Fruit fly (Drosophila melanogaster) S2 (cell line): ENCODE measurements around the gene CG13996.
A peak's percentile ranks its signal among the peaks of the same experiment; 100 is the strongest.

Experiments
- CG8478 ChIP-seq: fragments of >200 bp; optimal IDR thresholded peaks from 2 replicates; lab custom pipeline; 2018
- CTCF ChIP-seq, 2 experiments: fragments of >200 bp; optimal IDR thresholded peaks; 2 replicates each; lab custom pipeline; 2018

Gene CG13996

DNA sequence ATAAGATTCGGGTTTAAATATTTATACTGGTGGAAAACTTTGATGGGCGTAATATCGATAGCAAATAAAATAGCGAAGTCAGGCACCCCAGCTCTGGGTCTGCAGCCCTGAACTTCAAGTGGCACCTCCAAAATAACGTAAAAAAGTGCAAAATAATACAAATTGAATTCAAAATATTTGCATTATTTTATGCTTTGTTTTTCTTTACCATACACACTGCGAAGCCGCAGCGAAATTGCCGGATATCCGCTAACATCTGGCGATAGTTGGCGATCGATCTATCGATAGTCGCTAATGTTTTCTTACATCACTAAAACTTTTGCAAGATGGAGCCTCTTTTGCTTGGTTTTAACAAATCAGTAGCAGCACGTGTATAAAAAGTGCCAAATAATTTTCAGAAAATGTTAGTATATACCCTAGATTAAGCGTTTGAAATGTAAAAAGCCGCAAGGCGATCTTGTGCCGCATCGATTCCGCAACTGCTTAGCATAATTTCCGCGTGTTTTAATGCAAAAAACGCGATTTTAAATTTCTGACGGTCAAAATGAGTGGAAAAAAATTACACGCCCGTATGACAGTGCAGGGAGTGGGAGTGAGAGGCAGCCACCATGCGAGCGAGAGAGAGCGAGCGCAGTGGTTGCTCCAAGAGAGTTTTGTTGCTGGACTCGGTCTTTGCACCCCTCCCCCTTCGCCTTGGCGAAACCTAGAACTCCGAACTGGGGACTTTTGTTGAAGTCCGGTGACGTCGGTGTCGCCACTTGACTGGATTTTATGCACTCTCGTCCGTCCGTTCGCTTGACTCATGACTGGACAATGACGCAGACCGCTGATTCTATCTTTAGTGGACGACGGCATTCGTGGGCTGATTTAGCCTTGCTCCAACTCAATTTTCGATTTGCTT is 39.0 kb upstream of the CG13996 start, which contains the start of gene eIF4A:
TSS of gene eIF4A (plus strand) at position 332 of the 901 bp plus-strand sequence.
- TF ChIP-seq CTCF (optimal IDR thresholded peaks at IDR 0.05; lab: Kevin White, UChicago) = no peak
- no peak for TF ChIP-seq CG8478 (lab: Kevin White, UChicago)

DNA sequence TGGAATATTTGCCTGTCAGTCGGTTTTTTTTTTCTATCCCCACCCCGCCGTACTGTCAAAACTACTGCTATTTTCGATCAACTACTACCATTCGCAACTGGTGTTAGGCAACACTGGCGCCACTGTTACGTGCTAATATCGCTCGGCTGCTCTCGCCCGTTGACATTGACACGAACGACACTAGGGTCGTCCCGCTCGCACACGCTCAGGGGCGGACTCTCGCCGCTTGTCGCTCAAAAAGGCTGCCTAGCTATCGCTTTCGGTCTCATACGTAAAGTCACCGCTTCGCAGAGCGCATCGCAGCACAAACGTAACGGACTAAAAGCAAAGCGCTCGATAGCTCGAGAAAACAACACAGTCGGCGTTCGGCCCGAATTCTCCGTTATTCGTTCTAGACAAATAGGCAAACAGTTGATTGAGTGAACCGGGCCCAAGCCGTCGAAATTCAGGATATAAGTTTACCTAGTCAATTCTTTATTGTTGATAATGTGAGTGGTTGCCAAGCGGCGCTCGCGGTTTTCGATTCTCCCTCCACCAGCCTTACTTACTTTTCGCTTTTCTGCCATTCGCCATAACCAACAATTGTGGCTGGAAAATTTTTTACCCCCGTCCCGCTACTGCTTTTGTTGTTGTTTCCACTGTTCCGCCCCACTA is 38.2 kb upstream of the CG13996 start:
- no peak for TF ChIP-seq CG8478 (lab: Kevin White, UChicago)
- peak; percentile 17 to 70 for TF ChIP-seq CTCF (optimal IDR thresholded peaks at IDR 0.05; lab: Kevin White, UChicago)

DNA sequence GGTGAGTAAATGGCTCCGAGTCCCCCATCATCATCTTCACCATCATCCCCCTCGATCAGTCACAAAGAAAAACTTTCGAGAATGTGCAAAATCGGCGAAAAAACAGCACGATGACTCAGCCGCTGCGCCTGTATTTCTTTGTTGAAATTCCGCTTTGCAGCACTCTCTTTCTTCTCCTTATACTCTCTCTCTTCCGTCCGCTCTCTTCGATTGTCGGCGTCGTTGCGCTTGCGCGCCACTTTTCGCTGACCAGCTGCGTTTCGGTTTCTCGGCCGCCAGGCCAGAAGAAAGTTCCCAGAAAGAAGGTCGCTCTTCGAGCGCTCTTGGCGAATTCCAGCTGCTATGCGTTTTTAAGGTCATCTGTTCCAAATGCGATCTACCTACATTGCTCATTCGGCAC is 37.4 kb upstream of the CG13996 start:
- TF ChIP-seq CG8478 (lab: Kevin White, UChicago) (no peak), CTCF (optimal IDR thresholded peaks at IDR 0.05; lab: Kevin White, UChicago) (no peak)

DNA sequence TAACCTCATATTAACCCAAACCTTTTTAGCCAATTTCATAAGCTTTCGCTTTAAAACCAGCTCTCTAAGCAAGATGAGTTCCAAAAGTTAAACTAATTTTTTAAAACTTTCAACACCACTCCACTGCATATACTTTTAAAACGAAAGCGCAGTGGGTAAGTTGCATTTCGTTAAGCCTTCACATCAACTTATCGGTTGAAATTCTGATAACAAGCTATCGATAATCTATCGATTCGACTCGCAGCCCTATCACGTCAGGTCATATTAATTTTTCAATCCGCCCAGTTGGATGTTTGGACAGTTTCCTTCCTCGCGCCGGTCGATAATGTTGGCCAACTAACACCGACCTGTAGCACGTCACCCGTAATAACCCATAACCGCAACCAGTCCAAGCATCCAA is 34.5 kb upstream of the CG13996 start, which contains the start of gene ifc:
TSS of gene ifc (plus strand) at position 255 of the 400 bp plus-strand sequence.
- no peak for TF ChIP-seq CG8478 (lab: Kevin White, UChicago)
- peak; percentile 28 to 48 for TF ChIP-seq CTCF (optimal IDR thresholded peaks at IDR 0.05; lab: Kevin White, UChicago)

DNA sequence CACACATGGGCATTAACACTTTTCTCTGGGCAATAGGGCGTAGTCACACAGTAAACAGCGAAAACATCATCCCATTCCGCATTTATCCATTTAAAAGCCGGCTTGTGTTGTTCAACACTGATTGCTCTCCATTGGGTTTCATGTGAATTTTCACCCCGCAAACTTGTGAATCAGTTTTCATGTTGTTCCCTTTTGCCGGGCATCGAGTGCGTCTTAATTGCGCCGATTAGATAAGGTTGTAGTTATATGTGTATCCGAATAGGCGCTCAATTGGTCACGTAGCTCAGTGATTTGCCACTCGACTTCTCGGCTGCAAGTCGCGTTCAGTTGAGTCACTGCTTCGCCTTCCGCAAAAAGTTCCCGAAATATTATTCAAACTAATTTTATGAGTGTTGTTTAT is 33.7 kb upstream of the CG13996 start:
- TF ChIP-seq CG8478 (lab: Kevin White, UChicago) (no peak), CTCF (optimal IDR thresholded peaks at IDR 0.05; lab: Kevin White, UChicago) (no peak)

DNA sequence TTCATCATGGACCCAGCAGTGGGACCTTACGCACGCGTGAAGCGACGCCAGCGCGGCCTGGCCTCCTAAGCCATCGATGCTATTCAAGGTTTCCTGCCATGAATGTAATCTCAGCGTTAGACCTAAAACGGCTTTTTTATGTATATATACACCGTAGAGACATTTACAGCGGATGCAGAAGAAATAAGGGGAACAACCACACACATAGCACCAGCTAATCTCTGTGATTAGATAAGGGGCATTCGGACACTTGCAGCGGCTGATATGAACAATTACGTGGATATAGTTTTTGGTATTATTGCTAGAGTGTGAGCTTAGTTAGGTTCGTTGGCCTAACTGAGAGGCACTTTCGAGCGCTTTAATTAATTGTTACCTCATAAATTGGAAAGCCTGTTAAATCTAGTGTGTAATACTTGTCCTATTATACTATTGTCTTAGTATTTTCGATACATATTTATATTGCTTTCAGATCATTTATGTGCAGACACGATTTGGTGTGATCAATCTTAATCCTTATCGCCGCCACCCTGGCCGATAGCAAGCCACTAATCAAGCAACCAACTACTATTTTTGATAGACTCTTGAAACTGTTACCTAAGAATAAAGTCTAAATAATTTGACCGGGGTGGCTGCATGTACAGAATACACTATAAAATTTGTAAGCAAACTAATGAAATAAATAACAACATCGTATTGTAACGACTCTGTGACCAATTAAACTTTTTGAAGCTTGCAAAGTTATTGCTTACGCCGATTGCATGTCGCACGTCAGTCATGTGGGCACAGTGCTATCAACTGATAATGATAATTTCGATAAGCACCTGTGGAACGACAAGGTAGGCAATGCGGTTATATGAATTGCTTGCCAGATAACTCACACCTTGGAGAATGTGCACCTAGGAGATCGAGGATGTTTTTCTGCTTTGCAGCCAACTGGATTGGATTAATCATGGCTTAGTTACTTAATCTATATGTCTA is 32.2 kb upstream of the CG13996 start:
- TF ChIP-seq CTCF (optimal IDR thresholded peaks at IDR 0.05; lab: Kevin White, UChicago) = no peak
- no peak for TF ChIP-seq CG8478 (lab: Kevin White, UChicago)

DNA sequence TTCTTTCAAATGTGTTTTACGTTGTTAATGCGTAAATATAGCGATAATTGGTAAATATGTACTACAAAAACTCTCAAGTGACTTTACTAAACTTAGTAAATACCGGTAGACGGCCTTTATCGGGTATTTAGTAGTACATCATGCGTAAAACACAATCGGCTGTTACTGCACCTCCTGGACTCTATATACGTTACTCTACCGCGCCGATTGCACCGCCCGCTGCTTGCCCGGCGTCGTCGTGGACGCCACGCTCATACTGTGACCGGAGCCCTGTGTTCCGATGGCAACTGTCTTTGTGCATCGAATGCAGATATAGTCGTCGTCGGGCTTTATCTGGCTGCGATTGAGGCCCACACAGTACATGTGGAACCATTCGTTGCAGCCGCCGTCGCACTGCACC is 30.2 kb upstream of the CG13996 start:
- no peak for TF ChIP-seq CTCF (optimal IDR thresholded peaks at IDR 0.05; lab: Kevin White, UChicago)
- TF ChIP-seq CG8478 (lab: Kevin White, UChicago) = no peak

DNA sequence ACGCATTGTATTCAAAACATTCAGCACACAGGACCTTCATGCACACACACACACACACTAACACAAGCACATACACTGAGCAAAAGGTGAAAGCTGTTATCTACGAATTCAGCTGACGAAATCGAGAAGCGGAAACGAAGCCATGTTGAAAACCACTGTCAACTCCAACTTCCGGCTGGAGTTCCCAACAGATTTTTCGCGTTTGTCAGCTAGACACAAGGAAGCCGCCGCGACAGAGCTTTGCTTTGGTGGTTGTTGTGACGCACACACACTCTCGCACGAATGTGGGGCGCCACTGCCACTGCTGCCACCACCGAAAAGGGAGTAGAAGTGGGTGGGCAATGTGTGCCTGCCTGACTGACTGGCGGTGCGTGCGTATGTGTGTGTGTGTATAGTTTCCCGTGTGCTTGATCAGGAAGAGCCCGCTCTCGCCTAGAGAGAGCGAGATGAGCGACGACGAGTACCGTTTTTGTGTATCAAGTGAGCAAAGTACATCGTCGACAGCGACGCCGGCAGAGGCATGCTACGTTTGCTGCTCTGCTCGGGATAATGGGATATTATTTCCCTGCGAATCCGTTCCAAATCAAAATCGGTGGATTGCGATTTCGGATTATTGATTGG is 22.9 kb upstream of the CG13996 start:
- no peak for TF ChIP-seq CTCF (optimal IDR thresholded peaks at IDR 0.05; lab: Kevin White, UChicago)
- no peak for TF ChIP-seq CG8478 (lab: Kevin White, UChicago)

DNA sequence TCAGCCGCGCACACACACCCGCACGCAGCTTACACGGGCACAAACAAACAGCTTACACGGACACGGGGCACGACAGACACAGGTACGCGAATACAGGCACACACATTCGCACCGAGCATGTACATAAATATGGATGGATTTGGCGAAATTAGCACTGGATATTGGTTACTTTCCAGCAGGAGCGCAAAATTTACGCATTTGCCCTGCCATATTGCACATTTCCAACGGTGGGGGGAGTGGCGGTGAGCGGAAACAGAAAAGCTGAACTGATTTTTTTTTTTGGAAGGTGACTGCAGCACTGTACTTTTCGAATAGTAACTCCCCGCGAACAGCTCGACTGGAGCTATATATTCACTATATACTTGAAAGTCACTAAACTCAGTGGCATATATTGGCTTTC is 22.3 kb upstream of the CG13996 start:
- TF ChIP-seq CG8478 (lab: Kevin White, UChicago) = no peak
- no peak for TF ChIP-seq CTCF (optimal IDR thresholded peaks at IDR 0.05; lab: Kevin White, UChicago)

DNA sequence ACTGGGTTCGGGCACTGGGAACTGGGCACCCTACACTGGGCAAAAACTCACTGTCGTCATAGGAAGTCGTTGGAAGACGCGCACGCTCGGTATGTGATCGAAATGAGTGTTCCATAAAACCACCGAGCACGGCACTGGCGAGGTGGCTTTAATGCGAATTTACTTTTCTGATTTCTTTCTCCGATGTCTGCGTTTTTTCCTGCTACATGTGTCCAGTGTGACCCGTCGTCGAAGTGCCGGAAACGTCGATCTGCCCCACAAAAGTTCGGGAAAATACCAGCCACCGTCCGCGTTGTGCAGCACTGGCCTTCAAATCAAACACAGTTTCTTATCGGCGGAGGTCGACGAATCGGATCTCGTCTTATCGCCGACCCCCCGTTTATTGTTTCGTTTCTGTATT is 21.4 kb upstream of the CG13996 start, which contains the start of gene Kdm5:
TSS of gene Kdm5 (minus strand) at position 255 of the 400 bp plus-strand sequence.
- TF ChIP-seq CTCF (optimal IDR thresholded peaks at IDR 0.05; lab: Kevin White, UChicago) = peak in 1 of 2 experiments; percentile 7
- TF ChIP-seq CG8478 (lab: Kevin White, UChicago) = no peak

DNA sequence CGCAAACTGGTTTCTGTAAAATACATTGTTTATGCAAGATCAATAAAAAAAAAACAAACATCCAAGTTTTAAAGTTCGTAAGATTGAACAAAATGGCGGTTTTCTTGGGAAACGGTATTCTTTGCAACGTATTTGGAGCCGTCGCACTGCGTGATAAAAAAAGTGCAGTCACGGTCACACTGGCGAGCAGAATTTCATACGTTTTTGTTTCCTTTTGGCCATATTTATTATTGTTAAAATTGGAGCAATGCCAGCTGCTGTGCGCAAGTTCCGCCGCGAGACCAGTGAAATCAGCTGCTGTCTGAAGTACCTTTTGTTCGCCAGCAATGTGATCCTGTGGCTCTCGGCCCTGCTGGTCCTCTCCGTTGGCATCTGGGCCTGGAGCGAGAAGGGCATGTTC is 20.6 kb upstream of the CG13996 start, which contains the start of gene Tsp26A:
TSS of gene Tsp26A (plus strand) at position 164 of the 400 bp plus-strand sequence.
- no peak for TF ChIP-seq CG8478 (lab: Kevin White, UChicago)
- TF ChIP-seq CTCF (optimal IDR thresholded peaks at IDR 0.05; lab: Kevin White, UChicago) = no peak

DNA sequence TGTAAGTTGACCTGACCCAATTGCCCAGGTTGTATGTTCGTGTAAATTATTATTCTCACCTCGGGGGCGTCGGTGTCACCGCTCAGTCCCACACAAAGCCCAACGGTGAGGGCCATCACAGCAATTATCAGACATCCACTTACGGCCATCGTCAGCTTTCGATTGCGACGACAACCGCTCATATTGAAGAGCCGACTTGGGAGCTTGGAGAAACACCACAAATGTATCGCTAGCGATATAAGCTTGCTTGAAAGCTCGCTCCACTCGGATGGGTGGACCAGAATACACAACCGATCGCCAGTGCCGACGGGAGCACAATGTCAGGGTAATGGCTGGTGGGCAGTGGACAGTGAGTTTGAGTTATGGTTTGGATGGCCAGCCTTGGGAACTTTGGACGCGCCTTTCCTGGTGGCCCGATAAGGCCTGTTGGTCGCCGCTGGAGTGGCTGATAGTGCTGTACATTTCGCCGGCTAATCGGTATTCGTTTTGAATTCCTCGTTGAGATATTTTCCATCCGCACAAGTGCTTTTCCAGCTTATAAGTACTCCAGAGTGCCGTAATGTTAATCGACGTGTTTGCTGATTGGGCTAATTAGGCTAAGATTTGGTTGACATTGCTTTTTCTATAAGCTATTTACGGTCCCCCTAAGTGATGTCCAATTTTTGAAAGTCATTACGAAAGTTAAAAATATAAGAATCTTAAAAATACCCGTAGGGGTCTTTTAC is 14.0 kb upstream of the CG13996 start, which contains the start of gene Gal:
TSS of gene Gal (minus strand) at position 320 of the 725 bp plus-strand sequence.
- no peak for TF ChIP-seq CTCF (optimal IDR thresholded peaks at IDR 0.05; lab: Kevin White, UChicago)
- TF ChIP-seq CG8478 (lab: Kevin White, UChicago) = no peak
